Fruit fly (Drosophila melanogaster) whole organism, embryonic: ENCODE results near the gene CG10445.

Experiments used
- Atf3 ChIP-seq: fragments of 200-800 bp; sonication (Bioruptor generic); optimal IDR thresholded peaks from 3 replicates; lab custom pipeline; 2016; ENCODE audit warnings: missing biosample characterization, missing genetic modification characterization
- BEAF-32 ChIP-seq: fragments of 200-800 bp; sonication (Bioruptor generic); optimal IDR thresholded peaks from 3 replicates; lab custom pipeline; 2017; ENCODE audit warnings: missing biosample characterization, missing genetic modification characterization, mild to moderate bottlenecking, moderate library complexity, missing genetic modification reagents
- CG11085 ChIP-seq: fragments of 200-800 bp; sonication (Bioruptor generic); IDR thresholded peaks from 2 replicates; pipeline ENCODE4 v1.3.6; 2022; ENCODE audit warnings: missing biosample characterization, missing genetic modification characterization
- CG11247 ChIP-seq: fragments of 200-800 bp; sonication (Bioruptor generic); IDR thresholded peaks from 2 replicates; pipeline ENCODE4 v1.3.6; 2022; ENCODE audit warnings: missing biosample characterization, missing genetic modification characterization
- CG12942 ChIP-seq: fragments of 200-800 bp; sonication (Bioruptor generic); optimal IDR thresholded peaks from 3 replicates; lab custom pipeline; 2016; ENCODE audit warnings: missing biosample characterization, missing genetic modification characterization
- CG13894 ChIP-seq: fragments of 200-800 bp; sonication (Bioruptor generic); optimal IDR thresholded peaks from 3 replicates; lab custom pipeline; 2018; ENCODE audit warnings: missing biosample characterization, mild to moderate bottlenecking, missing genetic modification characterization, moderate library complexity
- CG14667 ChIP-seq: fragments of 200-800 bp; sonication (Bioruptor generic); IDR thresholded peaks from 2 replicates; pipeline ENCODE4 v1.3.6; 2022; ENCODE audit warnings: missing biosample characterization, missing genetic modification characterization
- CG15011 ChIP-seq: fragments of 200-800 bp; sonication (Bioruptor generic); optimal IDR thresholded peaks from 3 replicates; lab custom pipeline; 2018; ENCODE audit warnings: missing biosample characterization, mild to moderate bottlenecking, missing genetic modification characterization
- CG1603 ChIP-seq: fragments of 200-800 bp; sonication (Bioruptor generic); optimal IDR thresholded peaks from 2 replicates; lab custom pipeline; 2019; ENCODE audit warnings: missing biosample characterization, mild to moderate bottlenecking, missing genetic modification characterization, moderate library complexity
- CG1647 ChIP-seq: fragments of 200-800 bp; sonication (Bioruptor generic); optimal IDR thresholded peaks from 3 replicates; lab custom pipeline; 2016; ENCODE audit warnings: missing biosample characterization, missing genetic modification characterization
- CG17912 ChIP-seq: fragments of 200-800 bp; sonication (Bioruptor generic); optimal IDR thresholded peaks from 2 replicates; lab custom pipeline; 2018; ENCODE audit warnings: missing biosample characterization, mild to moderate bottlenecking, missing genetic modification characterization
- CG18262 ChIP-seq: fragments of 200-800 bp; optimal IDR thresholded peaks from 3 replicates; lab custom pipeline; 2019; ENCODE audit warnings: missing biosample characterization, mild to moderate bottlenecking, missing genetic modification characterization, moderate library complexity
- CG31441 ChIP-seq: fragments of 200-800 bp; sonication (Bioruptor generic); IDR thresholded peaks from 2 replicates; pipeline ENCODE4 v1.3.6; 2022; ENCODE audit warnings: missing biosample characterization, missing genetic modification characterization
- CG32532 ChIP-seq: fragments of 200-800 bp; sonication (Bioruptor generic); IDR thresholded peaks from 2 replicates; pipeline ENCODE4 v1.3.6; 2022; ENCODE audit warnings: missing biosample characterization, missing genetic modification characterization
- CG32767 ChIP-seq: fragments of 200-800 bp; sonication (Bioruptor generic); IDR thresholded peaks from 2 replicates; pipeline ENCODE4 v1.3.6; 2022; ENCODE audit warnings: missing biosample characterization, missing genetic modification characterization
- CG34422 ChIP-seq: fragments of 200-800 bp; sonication (Bioruptor generic); IDR thresholded peaks from 3 replicates; pipeline ENCODE4 v1.3.6; 2022; ENCODE audit warnings: missing biosample characterization, missing genetic modification characterization
- CG4328 ChIP-seq: fragments of 200-800 bp; sonication (Bioruptor generic); optimal IDR thresholded peaks from 3 replicates; lab custom pipeline; 2017; ENCODE audit warnings: missing biosample characterization, missing genetic modification reagents, missing genetic modification characterization
- CG4360 ChIP-seq: fragments of 200-800 bp; sonication (Bioruptor generic); IDR thresholded peaks from 2 replicates; pipeline ENCODE4 v1.3.6; 2022; ENCODE audit warnings: missing biosample characterization, missing genetic modification characterization
- CG6254 ChIP-seq: fragments of 200-800 bp; sonication (Bioruptor generic); optimal IDR thresholded peaks from 3 replicates; lab custom pipeline; 2017; ENCODE audit warnings: mild to moderate bottlenecking, missing biosample characterization, missing genetic modification reagents, missing genetic modification characterization
- CG6654 ChIP-seq: fragments of 200-800 bp; sonication (Bioruptor generic); optimal IDR thresholded peaks from 2 replicates; lab custom pipeline; 2017; ENCODE audit warnings: missing biosample characterization, mild to moderate bottlenecking, missing genetic modification characterization
- CG8290 ChIP-seq, 3 experiments: fragments of 200-800 bp; sonication (Bioruptor generic); optimal IDR thresholded peaks; 2 replicates each; lab custom pipeline; 2016 to 2019; ENCODE audit warnings: missing biosample characterization in 3 of 3, missing genetic modification characterization in 3 of 3, mild to moderate bottlenecking in 2 of 3, moderate library complexity in 1 of 3
- CG9817 ChIP-seq: fragments of 200-800 bp; sonication (Bioruptor generic); optimal IDR thresholded peaks from 2 replicates; lab custom pipeline; 2018; ENCODE audit warnings: missing biosample characterization, mild to moderate bottlenecking, missing genetic modification characterization, moderate library complexity
- Chrac-16 ChIP-seq: fragments of 200-800 bp; sonication (Bioruptor generic); optimal IDR thresholded peaks from 3 replicates; lab custom pipeline; 2016; ENCODE audit warnings: missing biosample characterization, missing genetic modification characterization
- CrebB ChIP-seq: fragments of 200-800 bp; sonication (Bioruptor generic); optimal IDR thresholded peaks from 3 replicates; lab custom pipeline; 2018; ENCODE audit warnings: missing biosample characterization, mild to moderate bottlenecking, missing genetic modification characterization
- Drgx ChIP-seq: fragments of 200-800 bp; sonication (Bioruptor generic); IDR thresholded peaks from 2 replicates; pipeline ENCODE4 v1.3.6; 2022; ENCODE audit warnings: missing biosample characterization, missing genetic modification characterization
- E2f1 ChIP-seq: fragments of 200-800 bp; sonication (Bioruptor generic); IDR thresholded peaks from 2 replicates; pipeline ENCODE4 v1.3.6; 2022; ENCODE audit warnings: missing biosample characterization, missing genetic modification characterization
- ERR ChIP-seq: fragments of 200-800 bp; sonication (Bioruptor generic); optimal IDR thresholded peaks from 2 replicates; lab custom pipeline; 2016; ENCODE audit warnings: missing biosample characterization, missing genetic modification characterization
- Fer3 ChIP-seq: fragments of 200-800 bp; sonication (Bioruptor generic); optimal IDR thresholded peaks from 2 replicates; lab custom pipeline; 2018; ENCODE audit warnings: missing biosample characterization, mild to moderate bottlenecking, missing genetic modification characterization, moderate library complexity
- HHEX ChIP-seq: fragments of 200-800 bp; sonication (Bioruptor generic); optimal IDR thresholded peaks from 3 replicates; lab custom pipeline; 2017; ENCODE audit warnings: missing biosample characterization, mild to moderate bottlenecking, missing genetic modification characterization, missing genetic modification reagents
- Hsf ChIP-seq: fragments of 200-800 bp; sonication (Bioruptor generic); optimal IDR thresholded peaks from 3 replicates; lab custom pipeline; 2016; ENCODE audit warnings: missing biosample characterization, missing genetic modification characterization
- Jarid2 ChIP-seq: fragments of 200-800 bp; sonication (Bioruptor generic); optimal IDR thresholded peaks from 3 replicates; lab custom pipeline; 2017; ENCODE audit warnings: mild to moderate bottlenecking, missing biosample characterization, missing genetic modification reagents, missing genetic modification characterization
- Rfx ChIP-seq: fragments of 200-800 bp; sonication (Bioruptor generic); IDR thresholded peaks from 2 replicates; pipeline ENCODE4 v1.3.6; 2022; ENCODE audit warnings: missing biosample characterization, missing genetic modification characterization
- Sox100B ChIP-seq: fragments of 200-800 bp; sonication (Bioruptor generic); optimal IDR thresholded peaks from 3 replicates; lab custom pipeline; 2018; ENCODE audit warnings: missing biosample characterization, mild to moderate bottlenecking, missing genetic modification characterization
- ab ChIP-seq: fragments of 200-800 bp; sonication (Bioruptor generic); optimal IDR thresholded peaks from 2 replicates; lab custom pipeline; 2016; ENCODE audit warnings: missing biosample characterization, missing genetic modification characterization
- bowl ChIP-seq: fragments of 200-800 bp; sonication (Bioruptor generic); IDR thresholded peaks from 2 replicates; pipeline ENCODE4 v1.3.6; 2022; ENCODE audit warnings: missing biosample characterization, missing genetic modification characterization
- cas ChIP-seq: fragments of 200-800 bp; sonication (Bioruptor generic); IDR thresholded peaks from 2 replicates; pipeline ENCODE4 v1.3.6; 2022; ENCODE audit warnings: missing biosample characterization, missing genetic modification characterization
- crol ChIP-seq: fragments of 200-800 bp; sonication (Bioruptor generic); IDR thresholded peaks from 2 replicates; pipeline ENCODE4 v1.3.6; 2022; ENCODE audit warnings: missing biosample characterization, missing genetic modification characterization
- da ChIP-seq: fragments of 200-800 bp; sonication (Bioruptor generic); optimal IDR thresholded peaks from 2 replicates; lab custom pipeline; 2016; ENCODE audit warnings: missing biosample characterization, missing genetic modification characterization
- dm ChIP-seq: fragments of 200-800 bp; sonication (Bioruptor generic); optimal IDR thresholded peaks from 3 replicates; lab custom pipeline; 2016; ENCODE audit warnings: missing biosample characterization, missing genetic modification characterization
- fd3F ChIP-seq: fragments of 200-800 bp; sonication (Bioruptor generic); optimal IDR thresholded peaks from 2 replicates; lab custom pipeline; 2018; ENCODE audit warnings: missing biosample characterization, mild to moderate bottlenecking, missing genetic modification characterization, moderate library complexity
- fu2 ChIP-seq: fragments of 200-800 bp; sonication (Bioruptor generic); optimal IDR thresholded peaks from 2 replicates; lab custom pipeline; 2016; ENCODE audit warnings: missing biosample characterization, missing genetic modification characterization
- gem ChIP-seq: fragments of 200-800 bp; sonication (Bioruptor generic); optimal IDR thresholded peaks from 2 replicates; lab custom pipeline; 2019; ENCODE audit warnings: missing biosample characterization, mild to moderate bottlenecking, missing genetic modification characterization, moderate library complexity
- lilli ChIP-seq: fragments of 200-800 bp; sonication (Bioruptor generic); optimal IDR thresholded peaks from 3 replicates; lab custom pipeline; 2016; ENCODE audit warnings: missing biosample characterization, missing genetic modification characterization
- lov ChIP-seq, 2 experiments: fragments of 200-800 bp in 1 of 2; fragments of >200 bp in 1 of 2; sonication (Bioruptor generic) in 1 of 2; IDR thresholded peaks in 1 of 2; optimal IDR thresholded peaks in 1 of 2; 2 replicates in 1 of 2; 3 replicates in 1 of 2; pipeline versions ENCODE4 v1.3.6 to Lab custom; 2017 to 2022; ENCODE audit warnings: missing biosample characterization in 1 of 2, missing genetic modification characterization in 1 of 2
- sisA ChIP-seq: fragments of 200-800 bp; sonication (Bioruptor generic); IDR thresholded peaks from 2 replicates; pipeline ENCODE4 v1.3.6; 2022; ENCODE audit warnings: missing biosample characterization, missing genetic modification characterization
- stc ChIP-seq: fragments of 200-800 bp; sonication (Bioruptor generic); IDR thresholded peaks from 2 replicates; pipeline ENCODE4 v1.3.6; 2022; ENCODE audit warnings: missing biosample characterization, missing genetic modification characterization
- tx ChIP-seq: fragments of 200-800 bp; sonication (Bioruptor generic); optimal IDR thresholded peaks from 2 replicates; lab custom pipeline; 2016; ENCODE audit warnings: missing biosample characterization, missing genetic modification characterization
- wdn ChIP-seq: fragments of 200-800 bp; sonication (Bioruptor generic); IDR thresholded peaks from 2 replicates; pipeline ENCODE4 v1.3.6; 2022; ENCODE audit warnings: missing biosample characterization, missing genetic modification characterization

The CG10445 gene

DNA sequence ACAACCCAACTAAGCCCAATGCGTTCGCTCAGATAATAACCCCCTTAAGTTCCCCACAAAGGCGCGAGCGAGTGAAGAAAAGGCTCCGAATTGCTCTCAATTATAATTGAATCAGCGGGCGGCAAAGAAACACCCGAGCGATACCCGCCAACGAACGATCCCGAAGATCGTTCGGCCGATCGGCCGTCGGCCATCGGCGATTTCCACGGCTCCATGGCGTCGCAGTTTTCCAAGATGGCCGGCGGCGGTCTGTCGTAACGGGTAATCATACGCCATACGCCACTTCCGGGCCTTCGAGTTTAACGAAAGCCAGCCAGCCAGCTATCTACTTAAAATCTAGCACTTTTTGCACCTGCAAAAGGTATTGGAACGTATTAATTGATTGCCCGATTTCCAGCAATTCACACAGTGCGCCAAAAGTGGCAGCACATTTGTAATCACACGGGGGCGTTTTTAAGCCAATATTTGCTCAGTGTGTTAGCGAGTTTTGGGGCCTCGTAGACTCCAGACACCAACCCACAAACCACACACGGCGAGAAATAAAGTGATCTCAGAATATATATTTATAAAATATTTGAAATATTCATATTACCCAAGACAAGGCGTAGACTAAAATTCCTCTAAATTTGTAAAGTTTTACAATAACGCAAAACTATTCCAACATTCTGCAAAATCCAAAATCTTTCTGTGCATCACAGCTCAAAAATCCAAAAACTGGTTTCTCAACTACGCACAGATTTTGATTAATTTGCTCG lies 27.7 kb downstream of the CG10445 start (continued):
- TF ChIP-seq fd3F (GFP tag; lab: Kevin White, UChicago), result peak; percentile 24
- peak; percentile 78 for TF ChIP-seq CG32532 (GFP tag; lab: Robert Waterston, UW)
- peak; percentile 44; the same call in 1 of the 2 replicates for TF ChIP-seq stc
- TF ChIP-seq Jarid2, result no peak
- TF ChIP-seq Chrac-16 (GFP tag; lab: Kevin White, UChicago), result no peak
- no peak for TF ChIP-seq CrebB (tag; lab: Kevin White, UChicago)
- no peak for TF ChIP-seq ab (GFP tag; lab: Kevin White, UChicago)
- TF ChIP-seq CG14667 (GFP tag; lab: Robert Waterston, UW), result peak; percentile 41; the same call in 1 of the 2 replicates
- TF ChIP-seq Drgx (GFP tag; lab: Robert Waterston, UW), result peak; percentile 82
- no peak for TF ChIP-seq fu2
- peak; percentile 32; the same call in 1 of the 2 replicates for TF ChIP-seq E2f1
- peak; percentile 59; the same call in 1 of the 3 replicates for TF ChIP-seq CG34422
- TF ChIP-seq crol (GFP tag; lab: Robert Waterston, UW), result no peak
- TF ChIP-seq CG4360 (GFP tag; lab: Robert Waterston, UW), result no peak
- TF ChIP-seq tx (GFP tag; lab: Kevin White, UChicago), result no peak
- 0 out of 2 replicates have a peak, but pooled peaks have one; percentile 33 for TF ChIP-seq CG32767 (GFP tag; lab: Robert Waterston, UW)
- TF ChIP-seq CG18262, result no peak
- TF ChIP-seq CG1603 (tag; lab: Kevin White, UChicago), result peak; percentile 23
- TF ChIP-seq Fer3 (tag; lab: Kevin White, UChicago), result peak; percentile 37
- TF ChIP-seq HHEX, result peak; percentile 7
- TF ChIP-seq dm (GFP tag; lab: Kevin White, UChicago), result no peak
- TF ChIP-seq lilli (GFP tag; lab: Kevin White, UChicago), result peak; percentile 41
- TF ChIP-seq lov (optimal IDR thresholded peaks at IDR 0.05; lab: Kevin White, UChicago), result no peak
- 0 out of 3 replicates have a peak, but pooled peaks have one; percentile 3 for TF ChIP-seq lov (GFP tag; IDR thresholded peaks at IDR 0.05; lab: Robert Waterston, UW)
- TF ChIP-seq CG11247 (GFP tag; lab: Robert Waterston, UW), result peak; percentile 15; the same call in 1 of the 2 replicates
- TF ChIP-seq CG13894, result peak; percentile 85
- TF ChIP-seq Rfx (GFP tag; lab: Robert Waterston, UW), result peak; percentile 88
- TF ChIP-seq CG9817 (tag; lab: Kevin White, UChicago), result peak; percentile 49
- no peak for TF ChIP-seq cas (GFP tag; lab: Robert Waterston, UW)
- TF ChIP-seq sisA, result peak; percentile 54; the same call in 1 of the 2 replicates
- no peak for TF ChIP-seq CG8290 (GFP tag; optimal IDR thresholded peaks at IDR 0.05; lab: Kevin White, UChicago)
- TF ChIP-seq CG8290 (tag; optimal IDR thresholded peaks at IDR 0.05; lab: Kevin White, UChicago), result peak; percentile 29 to 52
- no peak for TF ChIP-seq Hsf (GFP tag; lab: Kevin White, UChicago)
- peak; percentile 36 for TF ChIP-seq CG15011 (GFP tag; lab: Kevin White, UChicago)
- TF ChIP-seq BEAF-32 (GFP tag; lab: Kevin White, UChicago), result no peak
- TF ChIP-seq Sox100B, result peak; percentile 26
- no peak for TF ChIP-seq bowl (GFP tag; lab: Robert Waterston, UW)
- no peak for TF ChIP-seq ERR (GFP tag; lab: Kevin White, UChicago)
- 0 out of 2 replicates have a peak, but pooled peaks have one; percentile 16 for TF ChIP-seq CG31441 (GFP tag; lab: Robert Waterston, UW)
- TF ChIP-seq CG4328, result peak; percentile 36
- TF ChIP-seq CG6654 (GFP tag; lab: Kevin White, UChicago), result no peak
- peak; percentile 58; the same call in 1 of the 2 replicates for TF ChIP-seq CG11085 (GFP tag; lab: Robert Waterston, UW)
- TF ChIP-seq CG17912 (GFP tag; lab: Kevin White, UChicago), result no peak
- no peak for TF ChIP-seq CG1647 (GFP tag; lab: Kevin White, UChicago)
- no peak for TF ChIP-seq CG6254 (GFP tag; lab: Kevin White, UChicago)
- TF ChIP-seq CG12942, result no peak
- no peak for TF ChIP-seq da (GFP tag; lab: Kevin White, UChicago)
- TF ChIP-seq wdn (GFP tag; lab: Robert Waterston, UW), result 0 out of 2 replicates have a peak, but pooled peaks have one; percentile 10
- peak; percentile 54 for TF ChIP-seq gem (tag; lab: Kevin White, UChicago)
- TF ChIP-seq Atf3 (GFP tag; lab: Kevin White, UChicago), result no peak
